Worm (Caenorhabditis elegans): ENCODE results near the gene fntb-1.

Gene fntb-1

ce11 chrV:14447240-14447763 is at the start of gene fntb-1, which contains the start of gene dlat-1:
Gene fntb-1 (plus strand): TSS chrV:14447651.
Gene dlat-1 (minus strand): TSS chrV:14447290.
- TF ChIP-seq unc-62 (GFP tag; optimal IDR thresholded peaks at IDR 0.05): no peak

ce11 chrV:14405647-14406046 is 41.8 kb upstream of the fntb-1 start:
- TF ChIP-seq unc-62 (GFP tag; optimal IDR thresholded peaks at IDR 0.05): no peak

- TF ChIP-seq unc-62 (GFP tag; optimal IDR thresholded peaks at IDR 0.05): no peak
Observed at ce11 chrV:14408774-14409173, 38.7 kb upstream of the fntb-1 start, which contains the start of gene gnrr-2. Gene gnrr-2 (plus strand): TSS chrV:14409074.

- no peak for TF ChIP-seq unc-62 (GFP tag; optimal IDR thresholded peaks at IDR 0.05)
Observed at ce11 chrV:14409905-14410304, 37.5 kb upstream of the fntb-1 start.

- TF ChIP-seq unc-62 (GFP tag; optimal IDR thresholded peaks at IDR 0.05): no peak
Observed at ce11 chrV:14411989-14412388, 35.5 kb upstream of the fntb-1 start.

- TF ChIP-seq unc-62 (GFP tag; optimal IDR thresholded peaks at IDR 0.05): no peak
Observed at ce11 chrV:14414032-14414431, 33.4 kb upstream of the fntb-1 start.

ce11 chrV:14414964-14415564 is 32.4 kb upstream of the fntb-1 start, which contains the start of the genes nxf-1 and C15H11.11:
Gene nxf-1 (minus strand): TSS chrV:14415014.
Gene C15H11.11 (plus strand): TSS chrV:14415499.
- no peak for TF ChIP-seq unc-62 (GFP tag; optimal IDR thresholded peaks at IDR 0.05)

ce11 chrV:14417735-14418134 is 29.7 kb upstream of the fntb-1 start, which contains the start of the genes nxf-2 and set-31:
Gene nxf-2 (minus strand): TSS chrV:14417835.
Gene set-31 (plus strand): TSS chrV:14417903.
- TF ChIP-seq unc-62 (GFP tag; optimal IDR thresholded peaks at IDR 0.05): no peak

- TF ChIP-seq unc-62 (GFP tag; optimal IDR thresholded peaks at IDR 0.05): no peak
Observed at ce11 chrV:14419855-14420254, 27.6 kb upstream of the fntb-1 start.

- no peak for TF ChIP-seq unc-62 (GFP tag; optimal IDR thresholded peaks at IDR 0.05)
Observed at ce11 chrV:14421325-14421724, 26.1 kb upstream of the fntb-1 start, which contains the start of gene dhs-22. Gene dhs-22 (minus strand): TSS chrV:14421440.

ce11 chrV:14422317-14422716 is 25.1 kb upstream of the fntb-1 start, which contains the start of gene pas-1:
Gene pas-1 (minus strand): TSS chrV:14422618.
- no peak for TF ChIP-seq unc-62 (GFP tag; optimal IDR thresholded peaks at IDR 0.05)

- no peak for TF ChIP-seq unc-62 (GFP tag; optimal IDR thresholded peaks at IDR 0.05)
Observed at ce11 chrV:14423268-14423667, 24.2 kb upstream of the fntb-1 start, which contains the start of gene rpoa-12. Gene rpoa-12 (minus strand): TSS chrV:14423304.

- no peak for TF ChIP-seq unc-62 (GFP tag; optimal IDR thresholded peaks at IDR 0.05)
Observed at ce11 chrV:14424958-14425492, 22.4 kb upstream of the fntb-1 start, which contains the start of gene rrsr-1. Gene rrsr-1 (minus strand): TSS chrV:14425008.

- TF ChIP-seq unc-62 (GFP tag; optimal IDR thresholded peaks at IDR 0.05): no peak
Observed at ce11 chrV:14426013-14426412, 21.4 kb upstream of the fntb-1 start.

- TF ChIP-seq unc-62 (GFP tag; optimal IDR thresholded peaks at IDR 0.05): no peak
Observed at ce11 chrV:14427069-14427825, 20.2 kb upstream of the fntb-1 start.

ce11 chrV:14428865-14429264 is 18.6 kb upstream of the fntb-1 start, which contains the start of gene F23B12.1:
Gene F23B12.1 (plus strand): TSS chrV:14429165.
- TF ChIP-seq unc-62 (GFP tag; optimal IDR thresholded peaks at IDR 0.05): no peak

Data from whole organism, dauer.